Worm (Caenorhabditis elegans) whole organism, L2 larva: ENCODE data around the gene Y39G8B.5.
"Not testable (repeated sequence)": the region's sequence is repeated elsewhere in the genome, so short reads cannot be mapped to it uniquely, and the experiment has no call there.

ENCODE experiments used
- C34F6.9 ChIP-seq: fragments of 150-350 bp; optimal IDR thresholded peaks from 2 replicates; lab custom pipeline; 2014; ENCODE audit warnings: missing biosample characterization, missing genetic modification characterization
- F13H6.1 ChIP-seq: sonication (generic microtip); optimal IDR thresholded peaks from 2 replicates; lab custom pipeline; 2016; ENCODE audit warnings: missing genetic modification characterization, missing compliant biosample characterization
- Y55F3AM.14 ChIP-seq: fragments of 200-800 bp; sonication (Bioruptor generic); optimal IDR thresholded peaks from 2 replicates; lab custom pipeline; 2018; ENCODE audit warnings: mild to moderate bottlenecking, missing genetic modification characterization, missing compliant biosample characterization
- ZK546.5 ChIP-seq: sonication (generic microtip); optimal IDR thresholded peaks from 2 replicates; lab custom pipeline; 2017; ENCODE audit warnings: missing biosample characterization, missing genetic modification characterization
- ama-1 ChIP-seq: fragments of 150-350 bp; optimal IDR thresholded peaks from 2 replicates; lab custom pipeline; 2018; ENCODE audit warnings: inconsistent platforms
- blmp-1 ChIP-seq: sonication (generic microtip); optimal IDR thresholded peaks from 2 replicates; lab custom pipeline; 2017; ENCODE audit warnings: missing genetic modification characterization, mild to moderate bottlenecking, missing compliant biosample characterization, antibody characterized with exemption, moderate library complexity; ENCODE audit not compliant: insufficient read depth
- ceh-82 ChIP-seq: fragments of 150-350 bp; optimal IDR thresholded peaks from 2 replicates; lab custom pipeline; 2014; ENCODE audit warnings: missing biosample characterization, missing genetic modification characterization
- crh-2 ChIP-seq: sonication (generic microtip); optimal IDR thresholded peaks from 2 replicates; lab custom pipeline; 2017; ENCODE audit warnings: missing biosample characterization, missing genetic modification characterization
- dmd-4 ChIP-seq: sonication (generic microtip); optimal IDR thresholded peaks from 2 replicates; lab custom pipeline; 2017; ENCODE audit warnings: missing biosample characterization, missing genetic modification characterization
- fos-1 ChIP-seq: fragments of 150-350 bp; optimal IDR thresholded peaks from 2 replicates; lab custom pipeline; 2014; ENCODE audit warnings: missing biosample characterization, missing genetic modification characterization
- gmeb-1 ChIP-seq: fragments of 150-350 bp; optimal IDR thresholded peaks from 2 replicates; lab custom pipeline; 2014; ENCODE audit warnings: missing biosample characterization, missing genetic modification characterization
- lin-11 ChIP-seq: fragments of 150-350 bp; sonication (generic microtip); optimal IDR thresholded peaks from 2 replicates; lab custom pipeline; 2014; ENCODE audit warnings: missing biosample characterization, missing genetic modification characterization, inconsistent platforms, mixed read lengths
- lin-13 ChIP-seq: fragments of 150-350 bp; optimal IDR thresholded peaks from 2 replicates; lab custom pipeline; 2014; ENCODE audit warnings: missing biosample characterization, missing genetic modification reagents, missing genetic modification characterization
- lin-39 ChIP-seq: fragments of 150-350 bp; optimal IDR thresholded peaks from 2 replicates; lab custom pipeline; 2014; ENCODE audit warnings: missing biosample characterization, missing genetic modification reagents, missing genetic modification characterization
- lsy-2 ChIP-seq, 2 experiments: fragments of 150-350 bp in 1 of 2; sonication (generic microtip) in 1 of 2; optimal IDR thresholded peaks; 2 replicates each; lab custom pipeline; 2014 to 2017; ENCODE audit warnings: missing biosample characterization in 2 of 2, missing genetic modification characterization in 2 of 2
- mab-5 ChIP-seq: fragments of 150-350 bp; optimal IDR thresholded peaks from 2 replicates; lab custom pipeline; 2014; ENCODE audit warnings: missing biosample characterization, missing genetic modification characterization
- mbf-1 ChIP-seq: sonication (generic microtip); optimal IDR thresholded peaks from 2 replicates; lab custom pipeline; 2017; ENCODE audit warnings: missing biosample characterization, missing genetic modification characterization
- mdl-1 ChIP-seq, 2 experiments: fragments of 150-350 bp in 1 of 2; sonication (generic microtip) in 1 of 2; optimal IDR thresholded peaks; 2 replicates each; lab custom pipeline; 2017; ENCODE audit warnings: missing biosample characterization in 2 of 2, missing genetic modification characterization in 2 of 2
- nhr-11 ChIP-seq: fragments of 150-350 bp; optimal IDR thresholded peaks from 2 replicates; lab custom pipeline; 2014; ENCODE audit warnings: missing biosample characterization, missing genetic modification characterization
- nhr-12 ChIP-seq: fragments of 150-350 bp; optimal IDR thresholded peaks from 2 replicates; lab custom pipeline; 2014; ENCODE audit warnings: missing biosample characterization, missing genetic modification characterization
- nhr-129 ChIP-seq: fragments of 150-350 bp; optimal IDR thresholded peaks from 2 replicates; lab custom pipeline; 2014; ENCODE audit warnings: missing biosample characterization, missing genetic modification characterization
- nhr-23 ChIP-seq: fragments of 150-350 bp; optimal IDR thresholded peaks from 2 replicates; lab custom pipeline; 2014; ENCODE audit warnings: missing biosample characterization, missing genetic modification reagents, missing genetic modification characterization
- nhr-25 ChIP-seq: fragments of 150-350 bp; sonication (generic microtip); optimal IDR thresholded peaks from 3 replicates; lab custom pipeline; 2014; ENCODE audit warnings: missing biosample characterization, missing genetic modification characterization
- nhr-6 ChIP-seq: fragments of 150-350 bp; optimal IDR thresholded peaks from 2 replicates; lab custom pipeline; 2014; ENCODE audit warnings: missing biosample characterization, missing genetic modification characterization
- sem-4 ChIP-seq: fragments of 150-350 bp; optimal IDR thresholded peaks from 2 replicates; lab custom pipeline; 2014; ENCODE audit warnings: missing biosample characterization, missing genetic modification reagents, missing genetic modification characterization
- skn-1 ChIP-seq: sonication (generic microtip); optimal IDR thresholded peaks from 2 replicates; lab custom pipeline; 2017; ENCODE audit warnings: missing biosample characterization, missing genetic modification characterization
- sma-3 ChIP-seq: sonication (generic microtip); optimal IDR thresholded peaks from 2 replicates; lab custom pipeline; 2016; ENCODE audit warnings: missing genetic modification reagents, missing genetic modification characterization, missing compliant biosample characterization
- sma-9 ChIP-seq, 2 experiments: fragments of 150-350 bp in 1 of 2; sonication (generic microtip) in 1 of 2; optimal IDR thresholded peaks; 2 replicates each; lab custom pipeline; 2014 to 2016; ENCODE audit warnings: missing genetic modification characterization in 2 of 2, mild to moderate bottlenecking in 1 of 2, missing biosample characterization in 1 of 2, missing compliant biosample characterization in 1 of 2, missing genetic modification reagents in 1 of 2, moderate library complexity in 1 of 2
- snpc-4 ChIP-seq: fragments of 150-350 bp; optimal IDR thresholded peaks from 2 replicates; lab custom pipeline; 2014; ENCODE audit warnings: missing biosample characterization, missing genetic modification characterization
- unc-39 ChIP-seq: fragments of 150-350 bp; optimal IDR thresholded peaks from 2 replicates; lab custom pipeline; 2014; ENCODE audit warnings: missing biosample characterization, missing genetic modification characterization
- unc-55 ChIP-seq: fragments of 150-350 bp; sonication (generic microtip); optimal IDR thresholded peaks from 3 replicates; lab custom pipeline; 2014; ENCODE audit warnings: missing biosample characterization, missing genetic modification reagents, missing genetic modification characterization
- zag-1 ChIP-seq: fragments of 150-350 bp; optimal IDR thresholded peaks from 2 replicates; lab custom pipeline; 2014; ENCODE audit warnings: missing biosample characterization, missing genetic modification characterization
- ztf-4 ChIP-seq: fragments of 150-350 bp; optimal IDR thresholded peaks from 2 replicates; lab custom pipeline; 2014; ENCODE audit warnings: missing biosample characterization, missing genetic modification characterization

Gene Y39G8B.5

DNA sequence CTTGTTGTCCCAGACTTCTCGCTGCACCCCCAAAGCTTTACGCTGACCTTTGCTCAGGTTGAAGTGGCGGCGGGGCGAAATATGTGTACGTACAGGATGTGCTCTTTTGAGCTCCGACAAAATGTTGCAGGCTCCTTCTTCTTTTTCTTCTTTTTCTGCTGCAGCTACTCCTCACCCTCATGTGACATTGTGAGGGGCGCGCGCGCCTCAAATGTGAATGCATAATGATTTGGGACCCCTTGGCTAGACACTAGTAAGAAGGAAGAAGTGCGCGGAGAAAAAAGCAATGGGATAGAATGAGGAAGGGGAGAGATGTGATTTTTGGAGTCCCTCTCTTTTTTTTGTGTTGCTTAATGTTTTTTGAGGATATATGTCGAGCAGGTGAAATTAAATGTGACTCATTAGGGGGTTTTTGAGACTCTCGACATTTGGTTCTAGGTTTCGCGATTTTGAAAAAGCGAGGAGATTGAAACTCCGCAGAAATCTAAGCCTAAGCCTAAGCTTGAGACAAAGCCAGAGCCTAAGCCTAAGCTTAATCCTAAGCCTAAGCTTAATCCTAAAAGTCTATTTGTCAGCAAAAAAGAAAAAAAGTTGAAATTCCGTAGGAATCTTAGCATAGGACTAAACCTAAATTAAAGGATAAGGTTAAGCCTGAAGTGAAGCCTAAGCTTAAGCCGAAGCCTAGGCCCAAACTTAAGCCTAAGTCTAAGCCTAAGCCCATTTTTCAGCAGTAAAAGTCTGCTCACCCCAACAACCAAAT is 45.3 kb upstream of the Y39G8B.5 start (continued):
- TF ChIP-seq lin-39 (tag; lab: Kevin White, UChicago) = no peak
- TF ChIP-seq blmp-1 (tag; lab: Kevin White, UChicago) = no peak
- TF ChIP-seq sma-3 = no peak
- TF ChIP-seq ztf-4 (tag; lab: Kevin White, UChicago) = peak; percentile 21
- TF ChIP-seq nhr-129 = peak; percentile 58
- TF ChIP-seq nhr-11 (tag; lab: Kevin White, UChicago) = no peak
- peak; percentile 39 for TF ChIP-seq C34F6.9 (tag; lab: Kevin White, UChicago)

DNA sequence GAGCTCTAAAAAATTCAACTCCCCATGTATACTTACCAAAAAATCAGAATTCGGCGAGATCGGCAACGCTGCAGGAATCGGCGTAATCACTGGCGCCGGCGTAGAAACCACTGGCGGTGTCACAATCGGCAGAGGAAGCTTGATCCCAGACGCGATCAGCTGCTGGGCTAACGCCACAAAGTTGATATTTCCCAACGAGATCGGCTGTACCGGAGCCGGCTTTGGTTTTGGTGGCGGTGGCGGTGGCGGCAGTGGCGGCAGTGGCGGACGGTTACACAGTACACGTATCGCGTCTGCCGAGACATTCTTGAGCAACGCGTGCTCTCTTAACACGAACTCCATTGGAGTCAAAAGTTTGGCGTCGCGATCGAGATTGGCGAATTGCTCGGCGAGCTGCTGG is 42.9 kb upstream of the Y39G8B.5 start:
- TF ChIP-seq crh-2 (tag; lab: Kevin White, UChicago) = no peak
- TF ChIP-seq nhr-129 = no peak
- TF ChIP-seq lsy-2 (tag; optimal IDR thresholded peaks at IDR 0.05; lab: Kevin White, UChicago) = no peak
- TF ChIP-seq skn-1 (tag; lab: Kevin White, UChicago) = no peak
- TF ChIP-seq fos-1 (tag; lab: Kevin White, UChicago) = no peak
- TF ChIP-seq gmeb-1 (tag; lab: Kevin White, UChicago) = no peak
- TF ChIP-seq ama-1 (lab: Kevin White, UChicago) = no peak
- no peak for TF ChIP-seq C34F6.9 (tag; lab: Kevin White, UChicago)
- TF ChIP-seq blmp-1 (tag; lab: Kevin White, UChicago) = no peak
- TF ChIP-seq nhr-6 = no peak
- TF ChIP-seq lin-13 (GFP tag; lab: Kevin White, UChicago) = no peak
- no peak for TF ChIP-seq lin-39 (tag; lab: Kevin White, UChicago)
- no peak for TF ChIP-seq mab-5
- TF ChIP-seq lin-11 (tag; lab: Kevin White, UChicago) = no peak
- no peak for TF ChIP-seq snpc-4 (tag; lab: Kevin White, UChicago)
- TF ChIP-seq ceh-82 (tag; lab: Kevin White, UChicago) = no peak

DNA sequence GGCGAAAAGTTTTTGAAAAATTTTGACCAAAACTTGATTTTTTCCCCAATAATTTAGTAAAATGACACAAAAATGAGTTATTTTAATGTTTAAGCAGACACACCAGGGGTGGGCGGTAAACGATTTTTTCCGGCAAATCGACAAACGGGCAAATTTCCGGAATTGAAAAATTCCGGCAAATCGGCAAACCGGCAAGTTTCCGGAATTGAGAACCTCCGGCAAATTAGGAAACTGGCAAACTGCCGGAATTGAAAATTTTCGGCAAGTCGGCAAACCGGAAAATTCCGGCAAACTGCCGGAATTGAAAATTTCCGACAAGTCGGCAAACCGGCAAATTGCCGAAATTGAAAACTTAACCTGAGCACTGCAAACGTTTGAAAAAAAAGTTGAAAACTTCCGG is 41.1 kb upstream of the Y39G8B.5 start:
- peak; percentile 5 for TF ChIP-seq nhr-129
- TF ChIP-seq nhr-12 (tag; lab: Kevin White, UChicago) = no peak
- TF ChIP-seq F13H6.1 (tag; lab: Kevin White, UChicago) = peak; percentile 21

DNA sequence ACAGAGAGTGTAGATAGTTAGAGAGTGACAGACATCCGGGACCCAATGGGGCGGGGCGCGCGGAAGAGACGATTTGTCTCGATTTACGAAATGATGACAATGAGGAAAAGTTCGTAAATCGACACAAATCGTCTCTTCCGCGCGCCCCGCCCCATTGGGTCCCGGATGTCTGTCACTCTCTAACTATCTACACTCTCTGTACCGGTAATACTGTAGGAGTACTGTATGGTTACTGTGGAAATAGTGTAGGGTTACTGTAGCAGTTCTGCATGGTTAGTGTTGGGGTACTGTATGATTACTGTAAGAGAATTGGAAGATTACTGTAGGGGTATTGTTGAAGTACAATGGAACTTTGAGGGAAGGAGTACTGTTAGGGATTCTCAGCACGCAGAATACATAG is 29.6 kb upstream of the Y39G8B.5 start, which contains the start of gene F01D5.10:
Gene F01D5.10 (minus strand): TSS at position 101 of the 400 bp plus-strand sequence.
- not testable (repeated sequence) for TF ChIP-seq crh-2, ZK546.5, mbf-1 (tag; lab: Kevin White, UChicago)

DNA sequence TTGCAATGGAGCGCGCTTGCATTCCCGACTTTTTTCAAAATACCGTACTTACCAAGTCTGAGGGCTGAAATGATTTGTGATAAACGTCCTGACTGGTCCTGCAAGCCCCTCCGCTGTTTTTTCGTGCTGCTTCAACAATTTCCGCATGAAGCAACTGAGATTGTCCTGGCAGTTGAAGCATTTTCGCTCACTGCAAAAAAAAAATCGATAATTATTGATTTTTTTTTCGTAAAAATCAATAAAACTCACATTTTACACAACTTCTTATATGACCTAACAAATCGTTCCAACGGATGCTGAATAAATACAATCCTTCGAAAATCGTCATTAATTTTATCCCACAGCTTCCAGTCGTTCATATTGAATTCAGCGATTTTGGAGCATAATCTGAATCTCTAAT is 27.2 kb upstream of the Y39G8B.5 start:
- TF ChIP-seq mdl-1 (tag; optimal IDR thresholded peaks at IDR 0.05; lab: Kevin White, UChicago) (no peak), lsy-2 (tag; optimal IDR thresholded peaks at IDR 0.05; lab: Kevin White, UChicago) (no peak), nhr-23 (tag; lab: Kevin White, UChicago) (no peak), nhr-25 (tag; lab: Kevin White, UChicago) (no peak), snpc-4 (tag; lab: Kevin White, UChicago) (no peak), ztf-4 (tag; lab: Kevin White, UChicago) (no peak), mab-5 (no peak), dmd-4 (tag; lab: Kevin White, UChicago) (no peak), unc-55 (no peak), unc-39 (tag; lab: Kevin White, UChicago) (no peak), F13H6.1 (tag; lab: Kevin White, UChicago) (no peak), zag-1 (tag; lab: Kevin White, UChicago) (no peak), sem-4 (tag; lab: Kevin White, UChicago) (no peak), lin-13 (GFP tag; lab: Kevin White, UChicago) (no peak), blmp-1 (tag; lab: Kevin White, UChicago) (no peak), sma-9 (GFP tag; optimal IDR thresholded peaks at IDR 0.05; lab: Kevin White, UChicago) (no peak), sma-9 (tag; optimal IDR thresholded peaks at IDR 0.05; lab: Kevin White, UChicago) (no peak), ama-1 (lab: Kevin White, UChicago) (no peak), Y55F3AM.14 (GFP tag; lab: Kevin White, UChicago) (no peak)
